Worm (Caenorhabditis elegans) whole organism, early embryonic: ENCODE measurements around the gene ZK632.2.

Experiments used
- B0310.2 ChIP-seq: sonication (generic microtip); optimal IDR thresholded peaks from 2 replicates; lab custom pipeline; 2016; ENCODE audit warnings: mild to moderate bottlenecking, missing genetic modification characterization, missing compliant biosample characterization
- F13C5.2 ChIP-seq: sonication (generic microtip); optimal IDR thresholded peaks from 2 replicates; lab custom pipeline; 2017; ENCODE audit warnings: mild to moderate bottlenecking, missing genetic modification characterization, inconsistent platforms, missing compliant biosample characterization
- aly-1 ChIP-seq: sonication (generic microtip); optimal IDR thresholded peaks from 2 replicates; lab custom pipeline; 2016; ENCODE audit warnings: missing genetic modification characterization, missing compliant biosample characterization
- ama-1 ChIP-seq: fragments of 150-350 bp; optimal IDR thresholded peaks from 2 replicates; lab custom pipeline; 2014
- ets-7 ChIP-seq: sonication (generic microtip); optimal IDR thresholded peaks from 2 replicates; lab custom pipeline; 2016; ENCODE audit warnings: missing genotype, missing genetic modification characterization, missing compliant biosample characterization
- flt-1 ChIP-seq: fragments of 200-800 bp; sonication (Bioruptor generic); IDR thresholded peaks from 2 replicates; pipeline ENCODE4 v1.3.6; 2022; ENCODE audit warnings: missing genetic modification characterization, missing compliant biosample characterization
- pes-1 ChIP-seq: fragments of 200-800 bp; sonication (Bioruptor generic); IDR thresholded peaks from 2 replicates; pipeline ENCODE4 v1.3.6; 2022; ENCODE audit warnings: missing genetic modification reagents, missing genetic modification characterization, missing compliant biosample characterization
- scrt-1 ChIP-seq: fragments of 200-800 bp; sonication (Bioruptor generic); IDR thresholded peaks from 2 replicates; pipeline ENCODE4 v1.3.6; 2022; ENCODE audit warnings: missing genetic modification characterization, missing compliant biosample characterization

- no peak for TF ChIP-seq aly-1 (tag; lab: Kevin White, UChicago)
- TF ChIP-seq B0310.2 (tag; lab: Kevin White, UChicago): no peak
- TF ChIP-seq ets-7 (tag; lab: Kevin White, UChicago): no peak
- no peak for TF ChIP-seq pes-1 (GFP tag; lab: Robert Waterston, UW)
- no peak for TF ChIP-seq ama-1
- TF ChIP-seq scrt-1: no peak
- TF ChIP-seq F13C5.2 (tag; lab: Kevin White, UChicago): no peak
- TF ChIP-seq flt-1 (GFP tag; lab: Robert Waterston, UW): no peak
Measured at ce11 chrIII:9832569-9832968, 33.7 kb downstream of the ZK632.2 start.
